Worm (Caenorhabditis elegans) whole organism, L4/young adult: Measurements from ENCODE around the gene clh-6.

Source experiments
- W03F9.2 ChIP-seq: fragments of 150-350 bp; optimal IDR thresholded peaks from 2 replicates; lab custom pipeline; 2014; ENCODE audit warnings: missing biosample characterization, missing genetic modification characterization
- dao-5 ChIP-seq: sonication (generic microtip); optimal IDR thresholded peaks from 2 replicates; lab custom pipeline; 2016; ENCODE audit warnings: missing genotype, missing genetic modification characterization, moderate library complexity, missing compliant biosample characterization
- him-1 ChIP-seq: sonication (generic microtip); optimal IDR thresholded peaks from 2 replicates; lab custom pipeline; 2016; ENCODE audit warnings: missing genotype, missing genetic modification reagents, missing genetic modification characterization, missing compliant biosample characterization

ce11 chrV:12084216-12084615 is 21.0 kb upstream of the clh-6 start, which contains the start of gene R07B7.8:
- TF ChIP-seq W03F9.2 (tag; lab: Kevin White, UChicago) (no peak), dao-5 (no peak), him-1 (tag; lab: Kevin White, UChicago) (no peak)
